In the genomic region with DNA sequence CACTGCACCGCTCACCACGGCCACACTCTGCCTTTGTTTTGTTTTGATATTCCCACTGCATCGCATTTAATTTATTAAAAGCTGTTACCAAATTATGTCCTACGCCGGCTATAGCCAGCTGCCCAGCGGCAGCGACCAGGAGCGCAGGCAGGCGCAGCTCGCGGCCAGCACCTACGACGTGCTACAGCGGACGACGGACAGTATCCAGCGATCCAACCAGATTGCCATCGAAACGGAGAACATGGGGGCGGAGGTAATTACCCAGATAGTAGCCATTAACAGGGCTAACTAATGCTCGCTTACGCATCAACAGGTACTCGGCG, we compare ENCODE assay signal across 3 fruit fly cellular contexts.
TF ChIP-seq lines count a peak whose summit lies in the region.

No protein-coding gene starts in this region.

- TF ChIP-seq CTCF in whole organism, embryonic (GFP tag; optimal IDR thresholded peaks at IDR 0.05; lab: Kevin White, UChicago), result no peak

TF ChIP-seq in whole organism, embryonic, 481 proteins besides CTCF, POLR2A, EP300 and RAD21 (continues in another document):
- no peak for TF ChIP-seq oc (tag; optimal IDR thresholded peaks at IDR 0.05; lab: Kevin White, UChicago)
- TF ChIP-seq CG4424 (GFP tag; optimal IDR thresholded peaks at IDR 0.05; lab: Kevin White, UChicago), result no peak
- TF ChIP-seq exex (tag; optimal IDR thresholded peaks at IDR 0.05; lab: Kevin White, UChicago), result peak; percentile 39
- TF ChIP-seq Fer1 (GFP tag; optimal IDR thresholded peaks at IDR 0.05; lab: Kevin White, UChicago), result no peak
- TF ChIP-seq CG9876 (GFP tag; optimal IDR thresholded peaks at IDR 0.05; lab: Kevin White, UChicago), result no peak
- no peak for TF ChIP-seq so (GFP tag; IDR thresholded peaks at IDR 0.05; lab: Robert Waterston, UW)
- no peak for TF ChIP-seq CG17568 (GFP tag; optimal IDR thresholded peaks at IDR 0.05; lab: Kevin White, UChicago)
- no peak for TF ChIP-seq grau (tag; optimal IDR thresholded peaks at IDR 0.05; lab: Kevin White, UChicago)
- TF ChIP-seq Med (GFP tag; lab: Kevin White, UChicago), result no peak
- no peak for TF ChIP-seq YL-1 (GFP tag; optimal IDR thresholded peaks at IDR 0.05; lab: Kevin White, UChicago)
- no peak for TF ChIP-seq CG2116 (GFP tag; optimal IDR thresholded peaks at IDR 0.05; lab: Kevin White, UChicago)
- peak; percentile 29 for TF ChIP-seq zen (tag; optimal IDR thresholded peaks at IDR 0.05; lab: Kevin White, UChicago)
- TF ChIP-seq trh (GFP tag; optimal IDR thresholded peaks at IDR 0.05; lab: Kevin White, UChicago), result no peak
- TF ChIP-seq dimm (GFP tag; IDR thresholded peaks at IDR 0.05; lab: Robert Waterston, UW), result no peak
- no peak for TF ChIP-seq B-H1 (GFP tag; IDR thresholded peaks at IDR 0.05; lab: Robert Waterston, UW)
- TF ChIP-seq CG7357 (GFP tag; IDR thresholded peaks at IDR 0.05; lab: Robert Waterston, UW), result 0 out of 3 replicates have a peak, but pooled peaks have one; percentile 44
- TF ChIP-seq CG34422 (GFP tag; IDR thresholded peaks at IDR 0.05; lab: Robert Waterston, UW), result no peak
- no peak for TF ChIP-seq pita (GFP tag; optimal IDR thresholded peaks at IDR 0.05; lab: Kevin White, UChicago)
- TF ChIP-seq CG3847 (GFP tag; IDR thresholded peaks at IDR 0.05; lab: Robert Waterston, UW), result 0 out of 2 replicates have a peak, but pooled peaks have one; percentile 85
- TF ChIP-seq CG18764 (GFP tag; optimal IDR thresholded peaks at IDR 0.05; lab: Kevin White, UChicago), result no peak
- TF ChIP-seq Oaz (GFP tag; IDR thresholded peaks at IDR 0.05; lab: Robert Waterston, UW), result no peak
- TF ChIP-seq Nf-YC (tag; optimal IDR thresholded peaks at IDR 0.05; lab: Kevin White, UChicago), result no peak
- TF ChIP-seq Pdp1 (GFP tag; optimal IDR thresholded peaks at IDR 0.05; lab: Kevin White, UChicago), result peak in 1 of 2 experiments; percentile 22
- TF ChIP-seq twi (tag; optimal IDR thresholded peaks at IDR 0.05; lab: Kevin White, UChicago), result no peak
- no peak for TF ChIP-seq Bteb2 (GFP tag; optimal IDR thresholded peaks at IDR 0.05; lab: Kevin White, UChicago)
- no peak for TF ChIP-seq yki (optimal IDR thresholded peaks at IDR 0.05; lab: Kevin White, UChicago)
- TF ChIP-seq gt (GFP tag; IDR thresholded peaks at IDR 0.05; lab: Robert Waterston, UW), result no peak
- TF ChIP-seq CG10267 (tag; optimal IDR thresholded peaks at IDR 0.05; lab: Kevin White, UChicago), result no peak
- no peak for TF ChIP-seq Ravus (GFP tag; IDR thresholded peaks at IDR 0.05; lab: Robert Waterston, UW)
- no peak for TF ChIP-seq CG15696 (tag; optimal IDR thresholded peaks at IDR 0.05; lab: Kevin White, UChicago)
- TF ChIP-seq CG2875 (GFP tag; optimal IDR thresholded peaks at IDR 0.05; lab: Kevin White, UChicago), result no peak

TF ChIP-seq in whole organism, pupa, 21 proteins besides CTCF, POLR2A, EP300 and RAD21:
- TF ChIP-seq CG4496 (GFP tag; IDR thresholded peaks at IDR 0.05; lab: Robert Waterston, UW), result 0 out of 3 replicates have a peak, but pooled peaks have one; percentile 21
- no peak for TF ChIP-seq D1 (tag; optimal IDR thresholded peaks at IDR 0.05; lab: Kevin White, UChicago)

TF ChIP-seq in whole organism, wandering third instar larva, 38 proteins besides CTCF, POLR2A, EP300 and RAD21:
- TF ChIP-seq jim (GFP tag; optimal IDR thresholded peaks at IDR 0.05; lab: Kevin White, UChicago) (no peak), Hr83 (GFP tag; optimal IDR thresholded peaks at IDR 0.05; lab: Kevin White, UChicago; ENCODE audit: poor library complexity, severe bottlenecking) (no peak), rgr (GFP tag; optimal IDR thresholded peaks at IDR 0.05; lab: Kevin White, UChicago) (no peak), Rel (GFP tag; optimal IDR thresholded peaks at IDR 0.05; lab: Kevin White, UChicago) (no peak), Rel (tag; optimal IDR thresholded peaks at IDR 0.05; lab: Kevin White, UChicago) (peak; percentile 1)
